Worm (Caenorhabditis elegans) whole organism, mixed stage, embryonic: ENCODE results near the gene srv-28.

ENCODE experiments used
- M03D4.4 ChIP-seq: sonication (generic microtip); optimal IDR thresholded peaks from 2 replicates; lab custom pipeline; 2017; ENCODE audit warnings: mild to moderate bottlenecking, missing genetic modification characterization, missing compliant biosample characterization
- bed-3 ChIP-seq: fragments of 200-800 bp; sonication (Bioruptor generic); optimal IDR thresholded peaks from 3 replicates; lab custom pipeline; 2018; ENCODE audit warnings: mild to moderate bottlenecking, missing genetic modification characterization, moderate library complexity, missing compliant biosample characterization
- blmp-1 ChIP-seq: fragments of 150-350 bp; optimal IDR thresholded peaks from 2 replicates; lab custom pipeline; 2014; ENCODE audit warnings: missing biosample characterization, missing genetic modification characterization
- ceh-39 ChIP-seq: fragments of 150-350 bp; optimal IDR thresholded peaks from 2 replicates; lab custom pipeline; 2014; ENCODE audit warnings: missing biosample characterization, missing genetic modification characterization
- ceh-43 ChIP-seq: fragments of 200-800 bp; sonication (Bioruptor generic); optimal IDR thresholded peaks from 2 replicates; lab custom pipeline; 2018; ENCODE audit warnings: mild to moderate bottlenecking, missing genetic modification characterization, moderate library complexity, missing compliant biosample characterization
- ceh-83 ChIP-seq: fragments of 200-800 bp; sonication (Bioruptor generic); optimal IDR thresholded peaks from 2 replicates; lab custom pipeline; 2018; ENCODE audit warnings: mild to moderate bottlenecking, missing genetic modification characterization, missing compliant biosample characterization
- cnd-1 ChIP-seq: fragments of 200-800 bp; sonication (Bioruptor generic); optimal IDR thresholded peaks from 2 replicates; lab custom pipeline; 2018; ENCODE audit warnings: mild to moderate bottlenecking, missing genetic modification characterization, missing compliant biosample characterization
- drap-1 ChIP-seq: fragments of 200-800 bp; sonication (Bioruptor generic); optimal IDR thresholded peaks from 3 replicates; lab custom pipeline; 2018; ENCODE audit warnings: mild to moderate bottlenecking, missing genetic modification characterization, missing compliant biosample characterization
- elt-1 ChIP-seq: sonication (generic microtip); optimal IDR thresholded peaks from 2 replicates; lab custom pipeline; 2017; ENCODE audit warnings: missing genetic modification characterization, mild to moderate bottlenecking, missing compliant biosample characterization, antibody characterized with exemption, moderate library complexity, borderline replicate concordance; ENCODE audit not compliant: insufficient read depth
- elt-3 ChIP-seq: fragments of 150-350 bp; optimal IDR thresholded peaks from 2 replicates; lab custom pipeline; 2014; ENCODE audit warnings: missing biosample characterization, missing genetic modification characterization
- flh-1 ChIP-seq: fragments of 200-800 bp; sonication (Bioruptor generic); optimal IDR thresholded peaks from 2 replicates; lab custom pipeline; 2018; ENCODE audit warnings: mild to moderate bottlenecking, missing genetic modification characterization, moderate library complexity, missing compliant biosample characterization
- ham-2 ChIP-seq: fragments of 200-800 bp; sonication (Bioruptor generic); optimal IDR thresholded peaks from 2 replicates; lab custom pipeline; 2018; ENCODE audit warnings: mild to moderate bottlenecking, missing genetic modification characterization, missing compliant biosample characterization
- hlh-1 ChIP-seq: fragments of 150-350 bp; optimal IDR thresholded peaks from 2 replicates; lab custom pipeline; 2014; ENCODE audit warnings: missing biosample characterization, missing genetic modification reagents, missing genetic modification characterization
- lin-13 ChIP-seq: fragments of 150-350 bp; optimal IDR thresholded peaks from 2 replicates; lab custom pipeline; 2014; ENCODE audit warnings: missing biosample characterization, missing genetic modification characterization
- lin-32 ChIP-seq: fragments of 200-800 bp; sonication (Bioruptor generic); optimal IDR thresholded peaks from 2 replicates; lab custom pipeline; 2018; ENCODE audit warnings: mild to moderate bottlenecking, missing genetic modification characterization, missing compliant biosample characterization
- lsy-2 ChIP-seq: fragments of 150-350 bp; optimal IDR thresholded peaks from 2 replicates; lab custom pipeline; 2014; ENCODE audit warnings: missing biosample characterization, missing genetic modification characterization
- mab-5 ChIP-seq: fragments of 150-350 bp; optimal IDR thresholded peaks from 2 replicates; lab custom pipeline; 2014; ENCODE audit warnings: missing biosample characterization, missing genetic modification characterization
- mep-1 ChIP-seq: fragments of 150-350 bp; optimal IDR thresholded peaks from 2 replicates; lab custom pipeline; 2017; ENCODE audit warnings: missing biosample characterization, missing genetic modification reagents, missing genetic modification characterization, inconsistent platforms
- nhr-2 ChIP-seq: fragments of 150-350 bp; optimal IDR thresholded peaks from 2 replicates; lab custom pipeline; 2014; ENCODE audit warnings: missing biosample characterization, missing genetic modification characterization
- nhr-237 ChIP-seq: fragments of 150-350 bp; optimal IDR thresholded peaks from 2 replicates; lab custom pipeline; 2014; ENCODE audit warnings: missing biosample characterization, missing genetic modification characterization
- nhr-28 ChIP-seq: fragments of 150-350 bp; optimal IDR thresholded peaks from 2 replicates; lab custom pipeline; 2014; ENCODE audit warnings: missing biosample characterization, missing genetic modification characterization
- nhr-76 ChIP-seq: sonication (generic microtip); optimal IDR thresholded peaks from 2 replicates; lab custom pipeline; 2017; ENCODE audit warnings: missing biosample characterization, missing genetic modification characterization
- pha-4 ChIP-seq: fragments of 150-350 bp; optimal IDR thresholded peaks from 2 replicates; lab custom pipeline; 2018; ENCODE audit warnings: missing biosample characterization, missing genetic modification reagents, missing genetic modification characterization
- sem-2 ChIP-seq: fragments of 200-800 bp; sonication (Bioruptor generic); optimal IDR thresholded peaks from 2 replicates; lab custom pipeline; 2018; ENCODE audit warnings: mild to moderate bottlenecking, missing genetic modification characterization, missing compliant biosample characterization
- sptf-1 ChIP-seq: sonication (generic microtip); optimal IDR thresholded peaks from 2 replicates; lab custom pipeline; 2017; ENCODE audit warnings: mild to moderate bottlenecking, missing genetic modification characterization, moderate library complexity, missing compliant biosample characterization
- tbx-8 ChIP-seq: fragments of 200-800 bp; sonication (Bioruptor generic); optimal IDR thresholded peaks from 2 replicates; lab custom pipeline; 2018; ENCODE audit warnings: mild to moderate bottlenecking, missing genetic modification characterization, moderate library complexity, missing compliant biosample characterization
- unc-120 ChIP-seq: sonication (generic microtip); optimal IDR thresholded peaks from 2 replicates; lab custom pipeline; 2017; ENCODE audit warnings: missing genetic modification characterization, missing compliant biosample characterization; ENCODE audit not compliant: poor library complexity, severe bottlenecking
- unc-39 ChIP-seq: fragments of 150-350 bp; optimal IDR thresholded peaks from 2 replicates; lab custom pipeline; 2014; ENCODE audit warnings: missing biosample characterization, missing genetic modification characterization
- unc-62 ChIP-seq: fragments of 150-350 bp; optimal IDR thresholded peaks from 2 replicates; lab custom pipeline; 2014; ENCODE audit warnings: missing biosample characterization, missing genetic modification reagents, missing genetic modification characterization
- zip-8 ChIP-seq: fragments of 150-350 bp; optimal IDR thresholded peaks from 2 replicates; lab custom pipeline; 2014; ENCODE audit warnings: missing biosample characterization, missing genetic modification characterization
- ztf-11 ChIP-seq: fragments of 150-350 bp; optimal IDR thresholded peaks from 2 replicates; lab custom pipeline; 2014; ENCODE audit warnings: missing biosample characterization, missing genetic modification characterization

srv-28 gene

ce11 chrIV:6271923-6272322 lies 8.8 kb upstream of the srv-28 start, which contains the start of gene srv-31:
Gene srv-31, minus strand, starts transcription at chrIV:6272023.
- TF ChIP-seq ceh-83: no peak

DNA sequence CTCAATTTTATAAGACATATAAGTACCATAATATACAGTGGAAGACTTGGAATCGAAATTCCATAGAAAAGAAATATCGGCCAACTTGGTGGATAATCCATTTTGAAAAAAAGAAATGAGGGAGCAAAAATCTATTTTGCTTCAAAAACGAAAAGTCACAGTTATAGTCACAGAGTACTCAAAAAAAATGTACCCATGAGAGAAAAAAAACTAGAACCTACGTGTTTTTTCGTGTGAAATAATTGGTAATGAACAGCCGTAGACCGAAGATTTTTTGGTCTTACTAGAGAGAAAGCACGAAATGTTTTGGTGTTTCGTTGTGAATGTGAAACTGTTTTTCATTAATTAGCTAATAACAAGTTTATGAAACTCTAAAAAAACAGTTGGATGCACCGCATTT lies 6.2 kb upstream of the srv-28 start, which contains the start of gene srv-30:
srv-30 (minus strand) TSS at position 101 of the 400 bp plus-strand sequence.
- no peak for TF ChIP-seq elt-1 (tag; lab: Kevin White, UChicago)
- TF ChIP-seq lin-13 (tag; lab: Kevin White, UChicago): no peak
- no peak for TF ChIP-seq elt-3
- no peak for TF ChIP-seq flh-1 (GFP tag; lab: Kevin White, UChicago)

ce11 chrIV:6266499-6266898 lies 3.4 kb upstream of the srv-28 start, which contains the start of gene srv-29:
Gene srv-29, minus strand, starts transcription at chrIV:6266599.
- no peak for TF ChIP-seq sem-2 (GFP tag; lab: Kevin White, UChicago)
- TF ChIP-seq M03D4.4 (tag; lab: Kevin White, UChicago): no peak
- TF ChIP-seq unc-120 (tag; lab: Kevin White, UChicago): no peak
- TF ChIP-seq tbx-8 (GFP tag; lab: Kevin White, UChicago): no peak
- TF ChIP-seq ztf-11 (tag; lab: Kevin White, UChicago): no peak
- no peak for TF ChIP-seq lsy-2 (tag; lab: Kevin White, UChicago)
- no peak for TF ChIP-seq nhr-76 (tag; lab: Kevin White, UChicago)
- no peak for TF ChIP-seq unc-39
- TF ChIP-seq nhr-28 (tag; lab: Kevin White, UChicago): no peak
- TF ChIP-seq ceh-39 (tag; lab: Kevin White, UChicago): no peak
- TF ChIP-seq hlh-1 (tag; lab: Kevin White, UChicago): no peak
- TF ChIP-seq flh-1 (GFP tag; lab: Kevin White, UChicago): no peak
- no peak for TF ChIP-seq zip-8
- no peak for TF ChIP-seq ceh-43 (GFP tag; lab: Kevin White, UChicago)

DNA sequence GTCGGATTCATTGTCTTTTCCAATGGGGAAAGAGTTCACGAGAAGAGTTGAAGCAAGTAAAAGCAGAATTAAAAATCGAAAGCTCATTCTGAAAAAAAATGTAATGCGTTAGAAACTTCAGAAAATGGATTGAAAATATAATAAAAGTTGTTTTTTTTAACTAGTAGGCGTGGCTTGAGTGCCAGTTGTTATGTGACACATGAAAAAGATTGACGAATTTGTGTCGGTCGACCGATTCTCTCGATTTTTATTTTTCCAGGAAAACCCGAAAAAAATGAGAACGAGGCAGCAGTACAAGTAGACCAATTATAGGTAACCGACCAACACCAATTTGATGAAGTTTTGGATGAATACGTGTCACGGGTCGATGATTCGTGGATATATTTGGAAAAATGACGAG lies 3.4 kb downstream of the srv-28 start, which contains the start of gene nlp-16:
nlp-16 (minus strand) TSS at position 101 of the 400 bp plus-strand sequence.
- TF ChIP-seq ztf-11 (tag; lab: Kevin White, UChicago) (no peak), nhr-2 (tag; lab: Kevin White, UChicago) (no peak), lin-32 (GFP tag; lab: Kevin White, UChicago) (no peak), nhr-237 (tag; lab: Kevin White, UChicago) (no peak), nhr-76 (tag; lab: Kevin White, UChicago) (no peak), cnd-1 (no peak), elt-1 (tag; lab: Kevin White, UChicago) (no peak), unc-39 (no peak), drap-1 (GFP tag; lab: Kevin White, UChicago) (no peak), hlh-1 (tag; lab: Kevin White, UChicago) (no peak)

- TF ChIP-seq blmp-1 (tag; lab: Kevin White, UChicago): no peak
- TF ChIP-seq ceh-83: no peak
- no peak for TF ChIP-seq lsy-2 (tag; lab: Kevin White, UChicago)
- no peak for TF ChIP-seq elt-1 (tag; lab: Kevin White, UChicago)
- no peak for TF ChIP-seq nhr-2 (tag; lab: Kevin White, UChicago)
- TF ChIP-seq sptf-1 (tag; lab: Kevin White, UChicago): no peak
- TF ChIP-seq zip-8: no peak
- TF ChIP-seq drap-1 (GFP tag; lab: Kevin White, UChicago): no peak
- no peak for TF ChIP-seq nhr-28 (tag; lab: Kevin White, UChicago)
- no peak for TF ChIP-seq unc-120 (tag; lab: Kevin White, UChicago)
- no peak for TF ChIP-seq bed-3
- no peak for TF ChIP-seq unc-62 (GFP tag; lab: Kevin White, UChicago)
- TF ChIP-seq ham-2 (GFP tag; lab: Kevin White, UChicago): no peak
- TF ChIP-seq lin-13 (tag; lab: Kevin White, UChicago): no peak
- TF ChIP-seq cnd-1: no peak
- no peak for TF ChIP-seq ztf-11 (tag; lab: Kevin White, UChicago)
- TF ChIP-seq, all 35 proteins: peak for 0
Measured at ce11 chrIV:6258967-6259366, 4.2 kb downstream of the srv-28 start.

ce11 chrIV:6254635-6255034 lies 8.5 kb downstream of the srv-28 start, which contains the start of gene T13A10.64:
Gene T13A10.64, plus strand, starts transcription at chrIV:6254935.
- TF ChIP-seq unc-39 (no peak), pha-4 (tag; lab: Kevin White, UChicago) (no peak), bed-3 (no peak), drap-1 (GFP tag; lab: Kevin White, UChicago) (no peak), lin-32 (GFP tag; lab: Kevin White, UChicago) (no peak), M03D4.4 (tag; lab: Kevin White, UChicago) (no peak), sem-2 (GFP tag; lab: Kevin White, UChicago) (no peak), lsy-2 (tag; lab: Kevin White, UChicago) (no peak), mep-1 (tag; lab: Kevin White, UChicago) (no peak), tbx-8 (GFP tag; lab: Kevin White, UChicago) (no peak), hlh-1 (tag; lab: Kevin White, UChicago) (no peak), unc-62 (GFP tag; lab: Kevin White, UChicago) (no peak), nhr-237 (tag; lab: Kevin White, UChicago) (no peak), mab-5 (no peak), unc-120 (tag; lab: Kevin White, UChicago) (no peak)
